Fruit fly (Drosophila melanogaster) whole organism, embryonic: ENCODE measurements around the gene euc.

ENCODE experiments used
- B-H2 ChIP-seq: fragments of 200-800 bp; sonication (Bioruptor generic); optimal IDR thresholded peaks from 2 replicates; lab custom pipeline; 2018; ENCODE audit warnings: missing biosample characterization, mild to moderate bottlenecking, missing genetic modification characterization
- BEAF-32 ChIP-seq: fragments of 200-800 bp; sonication (Bioruptor generic); optimal IDR thresholded peaks from 3 replicates; lab custom pipeline; 2017; ENCODE audit warnings: missing biosample characterization, missing genetic modification characterization, mild to moderate bottlenecking, moderate library complexity, missing genetic modification reagents
- Bgb ChIP-seq: fragments of 200-800 bp; sonication (Bioruptor generic); IDR thresholded peaks from 2 replicates; pipeline ENCODE4 v1.3.6; 2022; ENCODE audit warnings: missing biosample characterization, missing genetic modification characterization; ENCODE audit not compliant: partially characterized antibody
- BtbVII ChIP-seq: fragments of 200-800 bp; sonication (Bioruptor generic); optimal IDR thresholded peaks from 3 replicates; lab custom pipeline; 2017; ENCODE audit warnings: missing biosample characterization, mild to moderate bottlenecking, missing genetic modification characterization
- CG11093 ChIP-seq: fragments of 200-800 bp; sonication (Bioruptor generic); IDR thresholded peaks from 3 replicates; pipeline ENCODE4 v1.3.6; 2022; ENCODE audit warnings: missing biosample characterization, missing genetic modification characterization
- CG12942 ChIP-seq: fragments of 200-800 bp; sonication (Bioruptor generic); optimal IDR thresholded peaks from 3 replicates; lab custom pipeline; 2016; ENCODE audit warnings: missing biosample characterization, missing genetic modification characterization
- CG13123 ChIP-seq: fragments of 200-800 bp; sonication (Bioruptor generic); optimal IDR thresholded peaks from 2 replicates; lab custom pipeline; 2016; ENCODE audit warnings: missing biosample characterization, missing genetic modification characterization
- CG14014 ChIP-seq: fragments of 200-800 bp; sonication (Bioruptor generic); IDR thresholded peaks from 2 replicates; pipeline ENCODE4 v1.3.6; 2022; ENCODE audit warnings: missing biosample characterization, missing genetic modification characterization
- CG15479 ChIP-seq: fragments of 200-800 bp; sonication (Bioruptor generic); optimal IDR thresholded peaks from 3 replicates; lab custom pipeline; 2019; ENCODE audit warnings: missing biosample characterization, mild to moderate bottlenecking, missing genetic modification characterization, moderate library complexity
- CG1647 ChIP-seq: fragments of 200-800 bp; sonication (Bioruptor generic); optimal IDR thresholded peaks from 3 replicates; lab custom pipeline; 2016; ENCODE audit warnings: missing biosample characterization, missing genetic modification characterization
- CG17328 ChIP-seq: fragments of 200-800 bp; sonication (Bioruptor generic); IDR thresholded peaks from 2 replicates; pipeline ENCODE4 v1.3.6; 2022; ENCODE audit warnings: missing biosample characterization, missing genetic modification characterization
- CG18619 ChIP-seq: fragments of 200-800 bp; sonication (Bioruptor generic); optimal IDR thresholded peaks from 3 replicates; lab custom pipeline; 2017; ENCODE audit warnings: missing biosample characterization, mild to moderate bottlenecking, missing genetic modification characterization
- CG31441 ChIP-seq: fragments of 200-800 bp; sonication (Bioruptor generic); IDR thresholded peaks from 2 replicates; pipeline ENCODE4 v1.3.6; 2022; ENCODE audit warnings: missing biosample characterization, missing genetic modification characterization
- CG6654 ChIP-seq: fragments of 200-800 bp; sonication (Bioruptor generic); optimal IDR thresholded peaks from 2 replicates; lab custom pipeline; 2017; ENCODE audit warnings: missing biosample characterization, mild to moderate bottlenecking, missing genetic modification characterization
- CG8388 ChIP-seq: fragments of 200-800 bp; sonication (Bioruptor generic); optimal IDR thresholded peaks from 2 replicates; lab custom pipeline; 2019; ENCODE audit warnings: missing biosample characterization, mild to moderate bottlenecking, missing genetic modification characterization, moderate library complexity
- CG8944 ChIP-seq: fragments of 200-800 bp; sonication (Bioruptor generic); optimal IDR thresholded peaks from 3 replicates; lab custom pipeline; 2016; ENCODE audit warnings: missing biosample characterization, missing genetic modification characterization
- CG9437 ChIP-seq: fragments of 200-800 bp; sonication (Bioruptor generic); optimal IDR thresholded peaks from 2 replicates; lab custom pipeline; 2018; ENCODE audit warnings: missing biosample characterization, mild to moderate bottlenecking, missing genetic modification characterization
- CG9817 ChIP-seq: fragments of 200-800 bp; sonication (Bioruptor generic); optimal IDR thresholded peaks from 2 replicates; lab custom pipeline; 2018; ENCODE audit warnings: missing biosample characterization, mild to moderate bottlenecking, missing genetic modification characterization, moderate library complexity
- D19A ChIP-seq: fragments of 200-800 bp; optimal IDR thresholded peaks from 3 replicates; lab custom pipeline; 2019; ENCODE audit warnings: missing biosample characterization, mild to moderate bottlenecking, missing genetic modification characterization, moderate library complexity
- D19B ChIP-seq: fragments of 200-800 bp; sonication (Bioruptor generic); optimal IDR thresholded peaks from 2 replicates; lab custom pipeline; 2017; ENCODE audit warnings: missing biosample characterization, mild to moderate bottlenecking, missing genetic modification characterization
- Dbx ChIP-seq: fragments of 200-800 bp; sonication (Bioruptor generic); IDR thresholded peaks from 3 replicates; pipeline ENCODE4 v1.3.6; 2022; ENCODE audit warnings: missing biosample characterization, missing genetic modification characterization
- Dref ChIP-seq: fragments of 200-800 bp; sonication (Bioruptor generic); IDR thresholded peaks from 2 replicates; pipeline ENCODE4 v1.3.6; 2022; ENCODE audit warnings: missing biosample characterization, missing genetic modification characterization
- Drgx ChIP-seq: fragments of 200-800 bp; sonication (Bioruptor generic); IDR thresholded peaks from 2 replicates; pipeline ENCODE4 v1.3.6; 2022; ENCODE audit warnings: missing biosample characterization, missing genetic modification characterization
- E2f2 ChIP-seq: fragments of 200-800 bp; sonication (Bioruptor generic); IDR thresholded peaks from 2 replicates; pipeline ENCODE4 v1.3.6; 2022; ENCODE audit warnings: missing biosample characterization, missing genetic modification characterization
- Hr51 ChIP-seq, 2 experiments: fragments of 200-800 bp; sonication (Bioruptor generic); optimal IDR thresholded peaks; 2 replicates in 1 of 2; 3 replicates in 1 of 2; lab custom pipeline; 2016 to 2018; ENCODE audit warnings: missing biosample characterization in 2 of 2, missing genetic modification characterization in 2 of 2, mild to moderate bottlenecking in 1 of 2, moderate library complexity in 1 of 2
- Nf-YC ChIP-seq: fragments of 200-800 bp; optimal IDR thresholded peaks from 3 replicates; lab custom pipeline; 2019; ENCODE audit warnings: missing biosample characterization, mild to moderate bottlenecking, missing genetic modification characterization, moderate library complexity
- Optix ChIP-seq: fragments of 200-800 bp; sonication (Bioruptor generic); IDR thresholded peaks from 3 replicates; pipeline ENCODE4 v1.3.6; 2022; ENCODE audit warnings: missing biosample characterization, missing genetic modification characterization
- Scr ChIP-seq: fragments of 200-800 bp; sonication (Bioruptor generic); IDR thresholded peaks from 2 replicates; pipeline ENCODE4 v1.3.6; 2022; ENCODE audit warnings: missing biosample characterization, missing genetic modification characterization; ENCODE audit not compliant: partially characterized antibody
- TFAM ChIP-seq: fragments of 200-800 bp; sonication (Bioruptor generic); optimal IDR thresholded peaks from 2 replicates; lab custom pipeline; 2017; ENCODE audit warnings: missing biosample characterization, missing genetic modification characterization, inconsistent platforms
- Xbp1 ChIP-seq: fragments of 200-800 bp; sonication (Bioruptor generic); optimal IDR thresholded peaks from 3 replicates; lab custom pipeline; 2016; ENCODE audit warnings: missing biosample characterization, mild to moderate bottlenecking, missing genetic modification characterization
- al ChIP-seq: fragments of 200-800 bp; sonication (Bioruptor generic); IDR thresholded peaks from 2 replicates; pipeline ENCODE4 v1.3.6; 2022; ENCODE audit warnings: missing biosample characterization, missing genetic modification characterization
- ara ChIP-seq: fragments of 200-800 bp; sonication (Bioruptor generic); IDR thresholded peaks from 2 replicates; pipeline ENCODE4 v1.3.6; 2022; ENCODE audit warnings: missing biosample characterization, missing genetic modification characterization
- eyg ChIP-seq: fragments of 200-800 bp; sonication (Bioruptor generic); optimal IDR thresholded peaks from 3 replicates; lab custom pipeline; 2016; ENCODE audit warnings: missing biosample characterization, missing genetic modification characterization
- fd3F ChIP-seq: fragments of 200-800 bp; sonication (Bioruptor generic); optimal IDR thresholded peaks from 2 replicates; lab custom pipeline; 2018; ENCODE audit warnings: missing biosample characterization, mild to moderate bottlenecking, missing genetic modification characterization, moderate library complexity
- gce ChIP-seq: fragments of 200-800 bp; sonication (Bioruptor generic); IDR thresholded peaks from 3 replicates; pipeline ENCODE4 v1.3.6; 2022; ENCODE audit warnings: missing biosample characterization, missing genetic modification characterization
- ind ChIP-seq: fragments of 200-800 bp; sonication (Bioruptor generic); optimal IDR thresholded peaks from 3 replicates; lab custom pipeline; 2016; ENCODE audit warnings: missing biosample characterization, missing genetic modification characterization
- lilli ChIP-seq: fragments of 200-800 bp; sonication (Bioruptor generic); optimal IDR thresholded peaks from 3 replicates; lab custom pipeline; 2016; ENCODE audit warnings: missing biosample characterization, missing genetic modification characterization
- lmd ChIP-seq: fragments of 200-800 bp; sonication (Bioruptor generic); IDR thresholded peaks from 2 replicates; pipeline ENCODE4 v1.3.6; 2022; ENCODE audit warnings: missing biosample characterization, missing genetic modification characterization
- mam ChIP-seq: fragments of 200-800 bp; sonication (Bioruptor generic); optimal IDR thresholded peaks from 3 replicates; lab custom pipeline; 2016; ENCODE audit warnings: missing biosample characterization, missing genetic modification characterization
- mirr ChIP-seq: fragments of 200-800 bp; sonication (Bioruptor generic); optimal IDR thresholded peaks from 3 replicates; lab custom pipeline; 2018; ENCODE audit warnings: missing biosample characterization, mild to moderate bottlenecking, missing genetic modification characterization
- nerfin-1 ChIP-seq: fragments of 200-800 bp; sonication (Bioruptor generic); optimal IDR thresholded peaks from 3 replicates; lab custom pipeline; 2019; ENCODE audit warnings: missing biosample characterization, mild to moderate bottlenecking, missing genetic modification characterization, moderate library complexity
- nerfin-2 ChIP-seq: fragments of 200-800 bp; sonication (Bioruptor generic); IDR thresholded peaks from 2 replicates; pipeline ENCODE4 v1.3.6; 2022; ENCODE audit warnings: missing biosample characterization, missing genetic modification characterization; ENCODE audit not compliant: partially characterized antibody
- row ChIP-seq: fragments of 200-800 bp; sonication (Bioruptor generic); IDR thresholded peaks from 3 replicates; pipeline ENCODE4 v1.3.6; 2022; ENCODE audit warnings: missing biosample characterization, missing genetic modification characterization
- slbo ChIP-seq: fragments of 200-800 bp; sonication (Bioruptor generic); IDR thresholded peaks from 2 replicates; pipeline ENCODE4 v1.3.6; 2022; ENCODE audit warnings: missing biosample characterization, missing genetic modification characterization
- sna ChIP-seq: fragments of 200-800 bp; sonication (Bioruptor generic); IDR thresholded peaks from 2 replicates; pipeline ENCODE4 v1.3.6; 2022; ENCODE audit warnings: missing biosample characterization, missing genetic modification characterization; ENCODE audit not compliant: partially characterized antibody
- stwl ChIP-seq: fragments of 200-800 bp; sonication (Bioruptor generic); optimal IDR thresholded peaks from 3 replicates; lab custom pipeline; 2018; ENCODE audit warnings: missing biosample characterization, mild to moderate bottlenecking, missing genetic modification characterization, moderate library complexity
- tap ChIP-seq: fragments of 200-800 bp; optimal IDR thresholded peaks from 3 replicates; lab custom pipeline; 2019; ENCODE audit warnings: missing biosample characterization, mild to moderate bottlenecking, missing genetic modification characterization, moderate library complexity

The euc gene

dm6 chr3R:19027165-19027564 lies 48.6 kb upstream of the euc start, which contains the start of gene NP15.6 (continued):
- TF ChIP-seq Hr51 (GFP tag; optimal IDR thresholded peaks at IDR 0.05; lab: Kevin White, UChicago) (no peak), stwl (tag; lab: Kevin White, UChicago) (peak; percentile 31)

DNA sequence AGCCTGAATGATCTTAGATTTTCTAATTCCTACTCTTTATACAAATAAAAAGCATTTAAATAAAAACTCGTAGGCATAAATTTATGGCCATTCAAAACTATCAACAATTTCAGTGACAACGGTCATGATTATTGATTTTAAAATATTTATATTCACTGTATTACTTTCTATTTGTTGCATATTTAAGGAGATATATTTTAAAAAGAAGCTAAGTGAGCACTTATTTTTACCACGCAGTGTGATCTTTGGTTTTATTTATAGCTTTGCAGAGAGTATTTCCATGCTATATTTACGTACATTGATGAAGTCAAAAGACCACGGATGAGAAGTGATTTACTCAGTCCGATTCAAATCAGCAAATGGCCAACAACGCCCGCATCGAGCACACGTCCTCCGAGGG lies 46.2 kb upstream of the euc start, which contains the start of gene CG14285:
Gene CG14285 (plus strand): TSS at position 339 of the 400 bp plus-strand sequence.
- TF ChIP-seq row (peak; percentile 49; the same call in 2 of the 3 replicates), mirr (no peak), CG8388 (peak; percentile 92), Optix (no peak)

DNA sequence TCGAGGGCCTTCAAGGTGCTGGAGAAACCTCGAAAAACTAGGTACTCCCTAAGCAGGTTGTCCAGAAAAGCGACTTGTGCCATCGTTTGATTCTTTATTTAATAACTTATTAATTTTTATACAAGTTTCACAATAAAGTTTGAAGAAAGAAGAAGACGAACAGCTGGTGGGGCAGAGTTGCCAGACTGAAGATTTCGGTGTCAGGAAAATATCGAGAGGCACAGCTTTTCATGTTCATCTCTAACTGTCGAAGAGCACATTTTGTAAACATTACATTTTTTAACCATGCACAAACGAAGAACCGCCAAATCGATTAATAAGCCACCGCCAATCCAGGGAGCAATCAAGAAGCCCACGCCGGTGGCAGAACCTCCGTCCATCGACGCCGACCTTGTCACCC lies 45.3 kb upstream of the euc start, which contains the start of the genes CG6005 and CG14286:
Gene CG6005 (minus strand): TSS at position 169 of the 400 bp plus-strand sequence.
Gene CG14286 (plus strand): TSS at position 231 of the 400 bp plus-strand sequence.
- peak; percentile 52 for TF ChIP-seq Drgx (GFP tag; lab: Robert Waterston, UW)
- peak; percentile 61 for TF ChIP-seq al (GFP tag; lab: Robert Waterston, UW)
- TF ChIP-seq BtbVII (GFP tag; lab: Kevin White, UChicago) = no peak
- TF ChIP-seq D19A (tag; lab: Kevin White, UChicago) = no peak
- peak; percentile 83 for TF ChIP-seq Xbp1
- TF ChIP-seq tap (tag; lab: Kevin White, UChicago) = no peak
- peak; percentile 85 for TF ChIP-seq Bgb (GFP tag; lab: Robert Waterston, UW)
- peak; percentile 86 for TF ChIP-seq BEAF-32 (GFP tag; lab: Kevin White, UChicago)
- peak; percentile 49 for TF ChIP-seq CG1647
- TF ChIP-seq CG12942 (GFP tag; lab: Kevin White, UChicago) = peak; percentile 66
- no peak for TF ChIP-seq CG11093 (GFP tag; lab: Robert Waterston, UW)
- TF ChIP-seq E2f2 = peak; percentile 77
- TF ChIP-seq lilli (GFP tag; lab: Kevin White, UChicago) = peak; percentile 84
- peak; percentile 71 for TF ChIP-seq Dbx (GFP tag; lab: Robert Waterston, UW)
- TF ChIP-seq CG18619 (GFP tag; lab: Kevin White, UChicago) = peak; percentile 45
- TF ChIP-seq fd3F (GFP tag; lab: Kevin White, UChicago) = peak; percentile 35
- peak; percentile 49 for TF ChIP-seq CG13123 (GFP tag; lab: Kevin White, UChicago)
- peak; percentile 55 for TF ChIP-seq ind
- no peak for TF ChIP-seq CG9437 (GFP tag; lab: Kevin White, UChicago)
- TF ChIP-seq CG14014 (GFP tag; lab: Robert Waterston, UW) = peak; percentile 68; the same call in 1 of the 2 replicates
- peak; percentile 46 for TF ChIP-seq CG9817
- peak; percentile 59 for TF ChIP-seq B-H2
- no peak; the same call in 1 of the 2 replicates for TF ChIP-seq nerfin-2
- TF ChIP-seq D19B (GFP tag; lab: Kevin White, UChicago) = no peak
- no peak for TF ChIP-seq eyg (GFP tag; lab: Kevin White, UChicago)
- peak; percentile 82 for TF ChIP-seq Scr (GFP tag; lab: Robert Waterston, UW)
- no peak for TF ChIP-seq CG6654 (GFP tag; lab: Kevin White, UChicago)
- TF ChIP-seq stwl (tag; lab: Kevin White, UChicago) = peak; percentile 46
- no peak for TF ChIP-seq CG8944 (GFP tag; lab: Kevin White, UChicago)
- TF ChIP-seq TFAM (GFP tag; lab: Kevin White, UChicago) = no peak
- TF ChIP-seq sna (GFP tag; lab: Robert Waterston, UW) = peak; percentile 69
- TF ChIP-seq mam (GFP tag; lab: Kevin White, UChicago) = peak; percentile 69
- TF ChIP-seq lmd (GFP tag; lab: Robert Waterston, UW) = peak; percentile 58; the same call in 1 of the 2 replicates
- peak; percentile 34 for TF ChIP-seq Nf-YC (tag; lab: Kevin White, UChicago)
- no peak for TF ChIP-seq nerfin-1 (tag; lab: Kevin White, UChicago)
- TF ChIP-seq Dref (GFP tag; lab: Robert Waterston, UW) = peak; percentile 55
- TF ChIP-seq CG17328 (GFP tag; lab: Robert Waterston, UW) = peak; percentile 60
- 0 out of 2 replicates have a peak, but pooled peaks have one; percentile 30 for TF ChIP-seq CG31441
- TF ChIP-seq gce (GFP tag; lab: Robert Waterston, UW) = peak; percentile 48; the same call in 1 of the 3 replicates
- TF ChIP-seq ara (GFP tag; lab: Robert Waterston, UW) = 0 out of 2 replicates have a peak, but pooled peaks have one; percentile 34
- peak; percentile 94 for TF ChIP-seq slbo
- no peak for TF ChIP-seq CG15479 (GFP tag; lab: Kevin White, UChicago)
